Fruit fly (Drosophila melanogaster): Measurements from ENCODE around the gene CG42820.

The CG42820 gene

dm6 chr2L:8395996-8396699 is 4.0 kb upstream of the CG42820 start, which contains the start of the genes Peritrophin-15a and CG13385:
Gene Peritrophin-15a, minus strand, starts transcription at chr2L:8396096.
Gene CG13385, plus strand, starts transcription at chr2L:8396649.
- TF ChIP-seq CG6854 (GFP tag; optimal IDR thresholded peaks at IDR 0.05), result no peak

- TF ChIP-seq cyc (GFP tag; optimal IDR thresholded peaks at IDR 0.05), result no peak
- no peak for TF ChIP-seq CG3032 (tag; optimal IDR thresholded peaks at IDR 0.05)
- no peak for TF ChIP-seq pdm3 (GFP tag; optimal IDR thresholded peaks at IDR 0.05)
- TF ChIP-seq Eip93F (GFP tag; optimal IDR thresholded peaks at IDR 0.05), result no peak
- TF ChIP-seq vri (GFP tag; optimal IDR thresholded peaks at IDR 0.05), result no peak
- no peak for TF ChIP-seq lz (GFP tag; optimal IDR thresholded peaks at IDR 0.05)
- TF ChIP-seq CG10669 (GFP tag; optimal IDR thresholded peaks at IDR 0.05), result no peak
- no peak for TF ChIP-seq CG6792 (GFP tag; optimal IDR thresholded peaks at IDR 0.05)
- TF ChIP-seq CG34406 (GFP tag; optimal IDR thresholded peaks at IDR 0.05), result no peak
Observed at dm6 chr2L:8394840-8395239, 2.6 kb upstream of the CG42820 start, which contains the start of gene Peritrophin-15b. Gene Peritrophin-15b, minus strand, starts transcription at chr2L:8394940.

- TF ChIP-seq CG16779 (tag; optimal IDR thresholded peaks at IDR 0.05) (no peak), lz (GFP tag; optimal IDR thresholded peaks at IDR 0.05) (no peak), CG10669 (GFP tag; optimal IDR thresholded peaks at IDR 0.05) (no peak), Eip78C (GFP tag) (no peak), CG3919 (GFP tag; optimal IDR thresholded peaks at IDR 0.05) (no peak)
Observed at dm6 chr2L:8394180-8394579, 2.0 kb upstream of the CG42820 start, which contains the start of gene lectin-29Ca. Gene lectin-29Ca, minus strand, starts transcription at chr2L:8394280.

- TF ChIP-seq CG6854 (GFP tag; optimal IDR thresholded peaks at IDR 0.05), result no peak
- TF ChIP-seq CG7368 (GFP tag; optimal IDR thresholded peaks at IDR 0.05), result no peak
- no peak for TF ChIP-seq net (GFP tag; optimal IDR thresholded peaks at IDR 0.05)
- TF ChIP-seq CG34406 (GFP tag; optimal IDR thresholded peaks at IDR 0.05), result no peak
- TF ChIP-seq CG8119 (GFP tag; IDR thresholded peaks at IDR 0.05), result no peak
- TF ChIP-seq CG11762 (GFP tag; optimal IDR thresholded peaks at IDR 0.05; ENCODE audit: insufficient read depth), result no peak
- no peak for TF ChIP-seq CG6792 (GFP tag; optimal IDR thresholded peaks at IDR 0.05)
- no peak for TF ChIP-seq CG32006 (GFP tag; optimal IDR thresholded peaks at IDR 0.05)
- no peak for TF ChIP-seq fd85E (GFP tag; optimal IDR thresholded peaks at IDR 0.05)
- no peak for TF ChIP-seq CG10669 (GFP tag; optimal IDR thresholded peaks at IDR 0.05)
Observed at dm6 chr2L:8393122-8393521, 924 bp upstream of the CG42820 start, which contains the start of gene Acp29AB. Gene Acp29AB, minus strand, starts transcription at chr2L:8393222.

- no peak for TF ChIP-seq CG15336 (GFP tag; IDR thresholded peaks at IDR 0.05)
- no peak for TF ChIP-seq CG3032 (tag; optimal IDR thresholded peaks at IDR 0.05)
- no peak for TF ChIP-seq Gug (GFP tag; IDR thresholded peaks at IDR 0.05)
- TF ChIP-seq Blimp-1 (GFP tag; optimal IDR thresholded peaks at IDR 0.05), result no peak
- TF ChIP-seq CG8319 (GFP tag; optimal IDR thresholded peaks at IDR 0.05), result no peak
- no peak for TF ChIP-seq Hr4 (GFP tag; optimal IDR thresholded peaks at IDR 0.05)
- TF ChIP-seq eg (GFP tag; IDR thresholded peaks at IDR 0.05), result no peak
- no peak for TF ChIP-seq CG11294 (GFP tag; IDR thresholded peaks at IDR 0.05)
- no peak for TF ChIP-seq CG6854 (GFP tag; optimal IDR thresholded peaks at IDR 0.05)
- TF ChIP-seq dac (GFP tag; optimal IDR thresholded peaks at IDR 0.05), result no peak
- no peak for TF ChIP-seq OdsH (GFP tag; optimal IDR thresholded peaks at IDR 0.05)
- no peak for TF ChIP-seq CG34406 (GFP tag; optimal IDR thresholded peaks at IDR 0.05)
- no peak for TF ChIP-seq CG3919 (GFP tag; optimal IDR thresholded peaks at IDR 0.05)
- no peak for TF ChIP-seq CG8119 (GFP tag; IDR thresholded peaks at IDR 0.05)
- no peak for TF ChIP-seq topi (GFP tag; optimal IDR thresholded peaks at IDR 0.05)
Observed at dm6 chr2L:8389231-8389630, 3.0 kb downstream of the CG42820 start, which contains the start of gene CG42819. Gene CG42819, minus strand, starts transcription at chr2L:8389331.

dm6 chr2L:8385849-8386248 is 6.3 kb downstream of the CG42820 start:
- TF ChIP-seq svp (GFP tag), result no peak
- TF ChIP-seq salr (GFP tag; optimal IDR thresholded peaks at IDR 0.05), result no peak
- no peak for TF ChIP-seq CG6163 (GFP tag; IDR thresholded peaks at IDR 0.05)
- TF ChIP-seq CG31627 (GFP tag; optimal IDR thresholded peaks at IDR 0.05), result no peak
- TF ChIP-seq Met (GFP tag; optimal IDR thresholded peaks at IDR 0.05), result no peak
- TF ChIP-seq spab (GFP tag; optimal IDR thresholded peaks at IDR 0.05), result no peak
- TF ChIP-seq fd85E (GFP tag; optimal IDR thresholded peaks at IDR 0.05), result no peak

All from whole organism, prepupa.